Worm (Caenorhabditis elegans): Measurements from ENCODE around the gene rps-29.

The rps-29 gene

ce11 chrIII:835713-836278 is 41.7 kb downstream of the rps-29 start (continued):
- TF ChIP-seq nhr-20 (tag; optimal IDR thresholded peaks at IDR 0.05): peak; percentile 31
- no peak for TF ChIP-seq sptf-1 (tag; optimal IDR thresholded peaks at IDR 0.05)
- TF ChIP-seq pax-3 (tag; optimal IDR thresholded peaks at IDR 0.05): peak; percentile 71
- peak; percentile 18 for TF ChIP-seq xbp-1 (tag; optimal IDR thresholded peaks at IDR 0.05)
- peak; percentile 14 for TF ChIP-seq egl-13 (tag; optimal IDR thresholded peaks at IDR 0.05)
- TF ChIP-seq lsy-2 (tag; optimal IDR thresholded peaks at IDR 0.05): peak; percentile 40 to 64
- peak; percentile 97 for TF ChIP-seq ama-1 (optimal IDR thresholded peaks at IDR 0.05)
- no peak for TF ChIP-seq tbx-2 (tag; optimal IDR thresholded peaks at IDR 0.05)
- no peak for TF ChIP-seq hlh-4 (tag; optimal IDR thresholded peaks at IDR 0.05)
- peak; percentile 15 for TF ChIP-seq snu-23 (GFP tag; optimal IDR thresholded peaks at IDR 0.05)
- TF ChIP-seq nhr-237 (tag; optimal IDR thresholded peaks at IDR 0.05): no peak
- peak; percentile 75 for TF ChIP-seq nhr-85 (tag)
- peak; percentile 73 for TF ChIP-seq ceh-88 (GFP tag; IDR thresholded peaks at IDR 0.05)
- no peak for TF ChIP-seq hpl-2 (GFP tag; optimal IDR thresholded peaks at IDR 0.05)
- no peak for TF ChIP-seq mdl-1 (tag; optimal IDR thresholded peaks at IDR 0.05)
- TF ChIP-seq nhr-28 (tag; optimal IDR thresholded peaks at IDR 0.05): peak; percentile 7
- TF ChIP-seq hlh-17 (GFP tag; optimal IDR thresholded peaks at IDR 0.05; ENCODE audit: borderline replicate concordance): peak; percentile 84
- no peak for TF ChIP-seq unc-62 (GFP tag; optimal IDR thresholded peaks at IDR 0.05)
- no peak for TF ChIP-seq nhr-76 (tag; optimal IDR thresholded peaks at IDR 0.05)
- peak; percentile 24 for TF ChIP-seq fkh-8 (tag; optimal IDR thresholded peaks at IDR 0.05)
- TF ChIP-seq C34B4.2 (tag; optimal IDR thresholded peaks at IDR 0.05): peak; percentile 55
- no peak for TF ChIP-seq sox-4 (tag; optimal IDR thresholded peaks at IDR 0.05)
- peak in 1 of 2 experiments; percentile 63 for TF ChIP-seq ztf-11 (tag; optimal IDR thresholded peaks at IDR 0.05)
- no peak for TF ChIP-seq lir-3 (tag; optimal IDR thresholded peaks at IDR 0.05; ENCODE audit: poor library complexity)
- no peak for TF ChIP-seq aha-1 (tag; optimal IDR thresholded peaks at IDR 0.05)
- no peak for TF ChIP-seq vab-15 (tag; optimal IDR thresholded peaks at IDR 0.05)
- TF ChIP-seq efl-1 (optimal IDR thresholded peaks at IDR 0.05): peak; percentile 34 to 45
- TF ChIP-seq efl-1 (GFP tag; optimal IDR thresholded peaks at IDR 0.05 in 1 of 2): no peak
- peak; percentile 26 for TF ChIP-seq ceh-8 (GFP tag; optimal IDR thresholded peaks at IDR 0.05)
- no peak for TF ChIP-seq alr-1 (tag; optimal IDR thresholded peaks at IDR 0.05; ENCODE audit: borderline replicate concordance)
- peak; percentile 47 for TF ChIP-seq unc-86 (tag; optimal IDR thresholded peaks at IDR 0.05)
- TF ChIP-seq C16A3.4 (tag; optimal IDR thresholded peaks at IDR 0.05): peak; percentile 23
- TF ChIP-seq ceh-90 (tag; optimal IDR thresholded peaks at IDR 0.05): no peak
- TF ChIP-seq lin-39 (tag; optimal IDR thresholded peaks at IDR 0.05): no peak
- peak; percentile 68 for TF ChIP-seq jun-1 (tag; optimal IDR thresholded peaks at IDR 0.05)
- peak; percentile 66 for TF ChIP-seq grh-1 (GFP tag; IDR thresholded peaks at IDR 0.05)
- TF ChIP-seq lin-14 (GFP tag; optimal IDR thresholded peaks at IDR 0.05): peak; percentile 11
- no peak for TF ChIP-seq irx-1 (tag; optimal IDR thresholded peaks at IDR 0.05)
- peak; percentile 60 for TF ChIP-seq fkh-10 (GFP tag; optimal IDR thresholded peaks at IDR 0.05)
- TF ChIP-seq pag-3 (tag; optimal IDR thresholded peaks at IDR 0.05; ENCODE audit: borderline replicate concordance, insufficient read depth): no peak
- no peak for TF ChIP-seq unc-130 (tag; optimal IDR thresholded peaks at IDR 0.05)
- TF ChIP-seq lin-15B (tag; optimal IDR thresholded peaks at IDR 0.05): no peak

ce11 chrIII:839491-839890 is 45.4 kb downstream of the rps-29 start, which contains the start of gene dos-3:
Gene dos-3, minus strand, starts transcription at chrIII:839591.
- TF ChIP-seq swsn-7 (tag; optimal IDR thresholded peaks at IDR 0.05) (no peak), grh-1 (GFP tag; IDR thresholded peaks at IDR 0.05) (no peak), ceh-63 (GFP tag; optimal IDR thresholded peaks at IDR 0.05) (no peak), aly-2 (tag; optimal IDR thresholded peaks at IDR 0.05) (no peak), unc-62 (GFP tag; optimal IDR thresholded peaks at IDR 0.05) (no peak), ets-5 (GFP tag; IDR thresholded peaks at IDR 0.05) (no peak), ztf-11 (tag; optimal IDR thresholded peaks at IDR 0.05) (no peak), egl-13 (tag; optimal IDR thresholded peaks at IDR 0.05) (no peak), ceh-90 (tag; optimal IDR thresholded peaks at IDR 0.05) (no peak), mep-1 (tag; optimal IDR thresholded peaks at IDR 0.05) (no peak), nhr-12 (tag; optimal IDR thresholded peaks at IDR 0.05) (no peak), snpc-4 (tag; optimal IDR thresholded peaks at IDR 0.05) (no peak), hpl-2 (GFP tag; optimal IDR thresholded peaks at IDR 0.05) (no peak), zip-4 (GFP tag; optimal IDR thresholded peaks at IDR 0.05) (no peak)

Measured in whole organism, L1 larva.